Fruit fly (Drosophila melanogaster) whole organism, embryonic: Measurements from ENCODE around the gene Rchy1.

Experiments used
- BtbVII ChIP-seq: fragments of 200-800 bp; sonication (Bioruptor generic); optimal IDR thresholded peaks from 3 replicates; lab custom pipeline; 2017; ENCODE audit warnings: missing biosample characterization, mild to moderate bottlenecking, missing genetic modification characterization
- Bteb2 ChIP-seq: fragments of 200-800 bp; sonication (Bioruptor generic); optimal IDR thresholded peaks from 2 replicates; lab custom pipeline; 2016; ENCODE audit warnings: missing biosample characterization, missing genetic modification characterization
- CG10979 ChIP-seq: fragments of 200-800 bp; sonication (Bioruptor generic); optimal IDR thresholded peaks from 2 replicates; lab custom pipeline; 2018; ENCODE audit warnings: missing biosample characterization, mild to moderate bottlenecking, missing genetic modification characterization, moderate library complexity
- CG11695 ChIP-seq: fragments of 200-800 bp; sonication (Bioruptor generic); IDR thresholded peaks from 3 replicates; pipeline ENCODE4 v1.3.6; 2022; ENCODE audit warnings: missing biosample characterization, missing genetic modification characterization
- CG11723 ChIP-seq: fragments of 200-800 bp; sonication (Bioruptor generic); optimal IDR thresholded peaks from 2 replicates; lab custom pipeline; 2017; ENCODE audit warnings: missing biosample characterization, mild to moderate bottlenecking, missing genetic modification characterization
- CG12071 ChIP-seq: fragments of 200-800 bp; sonication (Bioruptor generic); optimal IDR thresholded peaks from 3 replicates; lab custom pipeline; 2018; ENCODE audit warnings: missing biosample characterization, mild to moderate bottlenecking, missing genetic modification characterization
- CG13287 ChIP-seq: fragments of 200-800 bp; sonication (Bioruptor generic); IDR thresholded peaks from 2 replicates; pipeline ENCODE4 v1.3.6; 2022; ENCODE audit warnings: missing biosample characterization, missing genetic modification characterization; ENCODE audit not compliant: partially characterized antibody
- CG13775 ChIP-seq: fragments of 200-800 bp; sonication (Bioruptor generic); optimal IDR thresholded peaks from 3 replicates; lab custom pipeline; 2017; ENCODE audit warnings: missing biosample characterization, mild to moderate bottlenecking, missing genetic modification characterization
- CG15269 ChIP-seq: fragments of 200-800 bp; sonication (Bioruptor generic); optimal IDR thresholded peaks from 2 replicates; lab custom pipeline; 2018; ENCODE audit warnings: missing biosample characterization, mild to moderate bottlenecking, missing genetic modification characterization, moderate library complexity
- CG18262 ChIP-seq: fragments of 200-800 bp; optimal IDR thresholded peaks from 3 replicates; lab custom pipeline; 2019; ENCODE audit warnings: missing biosample characterization, mild to moderate bottlenecking, missing genetic modification characterization, moderate library complexity
- CG2875 ChIP-seq: fragments of 200-800 bp; sonication (Bioruptor generic); optimal IDR thresholded peaks from 2 replicates; lab custom pipeline; 2017; ENCODE audit warnings: missing biosample characterization, mild to moderate bottlenecking, missing genetic modification characterization, missing genetic modification reagents
- CG32772 ChIP-seq: fragments of 200-800 bp; sonication (Bioruptor generic); IDR thresholded peaks from 2 replicates; pipeline ENCODE4 v1.3.6; 2022; ENCODE audit warnings: missing biosample characterization, missing genetic modification characterization
- CG3407 ChIP-seq: fragments of 200-800 bp; sonication (Bioruptor generic); optimal IDR thresholded peaks from 2 replicates; lab custom pipeline; 2018; ENCODE audit warnings: missing biosample characterization, mild to moderate bottlenecking, missing genetic modification characterization
- CG6689 ChIP-seq: fragments of 200-800 bp; sonication (Bioruptor generic); IDR thresholded peaks from 2 replicates; pipeline ENCODE4 v1.3.6; 2022; ENCODE audit warnings: missing biosample characterization, missing genetic modification characterization
- CG6765 ChIP-seq: fragments of 200-800 bp; sonication (Bioruptor generic); optimal IDR thresholded peaks from 3 replicates; lab custom pipeline; 2017; ENCODE audit warnings: missing biosample characterization, mild to moderate bottlenecking, missing genetic modification characterization
- CG7786 ChIP-seq: fragments of 200-800 bp; sonication (Bioruptor generic); optimal IDR thresholded peaks from 2 replicates; lab custom pipeline; 2016; ENCODE audit warnings: missing biosample characterization, missing genetic modification characterization
- CG7987 ChIP-seq: fragments of 200-800 bp; sonication (Bioruptor generic); optimal IDR thresholded peaks from 2 replicates; lab custom pipeline; 2018; ENCODE audit warnings: missing biosample characterization, mild to moderate bottlenecking, missing genetic modification characterization, moderate library complexity
- CG9727 ChIP-seq: fragments of 200-800 bp; sonication (Bioruptor generic); optimal IDR thresholded peaks from 3 replicates; lab custom pipeline; 2017; ENCODE audit warnings: missing biosample characterization, mild to moderate bottlenecking, missing genetic modification characterization
- CTCF ChIP-seq: fragments of 200-800 bp; sonication (Bioruptor generic); optimal IDR thresholded peaks from 2 replicates; lab custom pipeline; 2017; ENCODE audit warnings: missing biosample characterization, mild to moderate bottlenecking, missing genetic modification characterization, moderate library complexity
- D ChIP-seq, 2 experiments: fragments of 200-800 bp in 1 of 2; fragments of >200 bp in 1 of 2; sonication (Bioruptor generic) in 1 of 2; optimal IDR thresholded peaks; 2 replicates in 1 of 2; 3 replicates in 1 of 2; lab custom pipeline; 2017; ENCODE audit warnings: mild to moderate bottlenecking in 1 of 2, missing biosample characterization in 1 of 2, missing genetic modification characterization in 1 of 2, missing genetic modification reagents in 1 of 2
- Dip3 ChIP-seq: fragments of 200-800 bp; sonication (Bioruptor generic); optimal IDR thresholded peaks from 3 replicates; lab custom pipeline; 2016; ENCODE audit warnings: missing biosample characterization, missing genetic modification characterization
- Doc3 ChIP-seq: fragments of 200-800 bp; sonication (Bioruptor generic); IDR thresholded peaks from 3 replicates; pipeline ENCODE4 v1.3.6; 2022; ENCODE audit warnings: missing biosample characterization, missing genetic modification characterization; ENCODE audit not compliant: partially characterized antibody
- Gug ChIP-seq: fragments of 200-800 bp; sonication (Bioruptor generic); IDR thresholded peaks from 4 replicates; pipeline ENCODE4 v1.3.6; 2022; ENCODE audit warnings: missing biosample characterization, missing genetic modification characterization
- H2.0 ChIP-seq: fragments of 200-800 bp; sonication (Bioruptor generic); IDR thresholded peaks from 2 replicates; pipeline ENCODE4 v1.3.6; 2022; ENCODE audit warnings: missing biosample characterization, missing genetic modification characterization
- HLH3B ChIP-seq: fragments of 200-800 bp; sonication (Bioruptor generic); IDR thresholded peaks from 2 replicates; pipeline ENCODE4 v1.3.6; 2022; ENCODE audit warnings: missing biosample characterization, missing genetic modification characterization
- Hand ChIP-seq: fragments of 200-800 bp; sonication (Bioruptor generic); optimal IDR thresholded peaks from 2 replicates; lab custom pipeline; 2017; ENCODE audit warnings: mild to moderate bottlenecking, missing biosample characterization, missing genetic modification reagents, missing genetic modification characterization
- Hmr ChIP-seq: fragments of 200-800 bp; sonication (Bioruptor generic); optimal IDR thresholded peaks from 3 replicates; lab custom pipeline; 2017; ENCODE audit warnings: mild to moderate bottlenecking, missing biosample characterization, missing genetic modification reagents, missing genetic modification characterization
- Nf-YA ChIP-seq: fragments of 200-800 bp; sonication (Bioruptor generic); IDR thresholded peaks from 2 replicates; pipeline ENCODE4 v1.3.6; 2022; ENCODE audit warnings: missing biosample characterization, missing genetic modification characterization
- Nf-YB ChIP-seq: fragments of 200-800 bp; sonication (Bioruptor generic); optimal IDR thresholded peaks from 3 replicates; lab custom pipeline; 2019; ENCODE audit warnings: missing biosample characterization, mild to moderate bottlenecking, missing genetic modification characterization, moderate library complexity
- PHDP ChIP-seq: fragments of 200-800 bp; sonication (Bioruptor generic); optimal IDR thresholded peaks from 3 replicates; lab custom pipeline; 2018; ENCODE audit warnings: missing biosample characterization, mild to moderate bottlenecking, missing genetic modification characterization, moderate library complexity
- Ptx1 ChIP-seq: fragments of 200-800 bp; sonication (Bioruptor generic); IDR thresholded peaks from 2 replicates; pipeline ENCODE4 v1.3.6; 2022; ENCODE audit warnings: missing biosample characterization, missing genetic modification characterization
- Sox102F ChIP-seq: fragments of 200-800 bp; sonication (Bioruptor generic); optimal IDR thresholded peaks from 2 replicates; lab custom pipeline; 2018; ENCODE audit warnings: missing biosample characterization, mild to moderate bottlenecking, missing genetic modification characterization, moderate library complexity
- Spps ChIP-seq: fragments of 200-800 bp; sonication (Bioruptor generic); optimal IDR thresholded peaks from 2 replicates; lab custom pipeline; 2018; ENCODE audit warnings: missing biosample characterization, mild to moderate bottlenecking, missing genetic modification characterization
- dimm ChIP-seq: fragments of 200-800 bp; sonication (Bioruptor generic); IDR thresholded peaks from 2 replicates; pipeline ENCODE4 v1.3.6; 2022; ENCODE audit warnings: missing biosample characterization, missing genetic modification characterization
- dmrt99B ChIP-seq: fragments of 200-800 bp; sonication (Bioruptor generic); optimal IDR thresholded peaks from 2 replicates; lab custom pipeline; 2018; ENCODE audit warnings: missing biosample characterization, mild to moderate bottlenecking, missing genetic modification characterization, moderate library complexity
- gcm ChIP-seq: fragments of 200-800 bp; sonication (Bioruptor generic); optimal IDR thresholded peaks from 2 replicates; lab custom pipeline; 2019; ENCODE audit warnings: missing biosample characterization, mild to moderate bottlenecking, missing genetic modification characterization, moderate library complexity
- gsb-n ChIP-seq: fragments of 200-800 bp; sonication (Bioruptor generic); optimal IDR thresholded peaks from 3 replicates; lab custom pipeline; 2018; ENCODE audit warnings: missing biosample characterization, mild to moderate bottlenecking, missing genetic modification characterization
- kni ChIP-seq: fragments of 200-800 bp; sonication (Bioruptor generic); optimal IDR thresholded peaks from 3 replicates; lab custom pipeline; 2017; ENCODE audit warnings: mild to moderate bottlenecking, missing biosample characterization, missing genetic modification reagents, missing genetic modification characterization
- lilli ChIP-seq: fragments of 200-800 bp; sonication (Bioruptor generic); optimal IDR thresholded peaks from 3 replicates; lab custom pipeline; 2016; ENCODE audit warnings: missing biosample characterization, missing genetic modification characterization
- lola ChIP-seq, 3 experiments: fragments of >200 bp in 2 of 3; fragments of 200-800 bp in 1 of 3; sonication (Bioruptor generic) in 1 of 3; optimal IDR thresholded peaks; 2 replicates each; lab custom pipeline; 2017 to 2019; ENCODE audit warnings: missing biosample characterization in 3 of 3, missing genetic modification characterization in 3 of 3, mild to moderate bottlenecking in 1 of 3, moderate library complexity in 1 of 3
- oc ChIP-seq: fragments of 200-800 bp; sonication (Bioruptor generic); optimal IDR thresholded peaks from 2 replicates; lab custom pipeline; 2018; ENCODE audit warnings: missing biosample characterization, mild to moderate bottlenecking, missing genetic modification characterization, moderate library complexity
- odd ChIP-seq: fragments of 200-800 bp; sonication (Bioruptor generic); optimal IDR thresholded peaks from 2 replicates; lab custom pipeline; 2017; ENCODE audit warnings: missing biosample characterization, mild to moderate bottlenecking, missing genetic modification characterization
- pb ChIP-seq: fragments of 200-800 bp; sonication (Bioruptor generic); optimal IDR thresholded peaks from 3 replicates; lab custom pipeline; 2016; ENCODE audit warnings: missing biosample characterization, missing genetic modification characterization
- phol ChIP-seq: fragments of 200-800 bp; sonication (Bioruptor generic); optimal IDR thresholded peaks from 3 replicates; lab custom pipeline; 2018; ENCODE audit warnings: missing biosample characterization, mild to moderate bottlenecking, missing genetic modification characterization, moderate library complexity
- ro ChIP-seq: fragments of 200-800 bp; sonication (Bioruptor generic); IDR thresholded peaks from 2 replicates; pipeline ENCODE4 v1.3.6; 2022; ENCODE audit warnings: missing biosample characterization, missing genetic modification characterization
- sisA ChIP-seq: fragments of 200-800 bp; sonication (Bioruptor generic); IDR thresholded peaks from 2 replicates; pipeline ENCODE4 v1.3.6; 2022; ENCODE audit warnings: missing biosample characterization, missing genetic modification characterization
- sr ChIP-seq: fragments of 200-800 bp; sonication (Bioruptor generic); IDR thresholded peaks from 3 replicates; pipeline ENCODE4 v1.3.6; 2022; ENCODE audit warnings: missing biosample characterization, missing genetic modification characterization
- vvl ChIP-seq: fragments of 200-800 bp; sonication (Bioruptor generic); IDR thresholded peaks from 2 replicates; pipeline ENCODE4 v1.3.6; 2022; ENCODE audit warnings: missing biosample characterization, missing genetic modification characterization
- zen ChIP-seq: fragments of 200-800 bp; sonication (Bioruptor generic); optimal IDR thresholded peaks from 3 replicates; lab custom pipeline; 2018; ENCODE audit warnings: missing biosample characterization, mild to moderate bottlenecking, missing genetic modification characterization, moderate library complexity
- zen2 ChIP-seq: fragments of 200-800 bp; sonication (Bioruptor generic); IDR thresholded peaks from 3 replicates; pipeline ENCODE4 v1.3.6; 2022; ENCODE audit warnings: missing biosample characterization, missing genetic modification characterization; ENCODE audit not compliant: partially characterized antibody

Rchy1 gene

dm6 chr2L:6461497-6461896, 4.0 kb downstream of the Rchy1 start (continued):
- peak; percentile 32 for TF ChIP-seq gsb-n (tag; lab: Kevin White, UChicago)
- TF ChIP-seq CTCF (GFP tag; lab: Kevin White, UChicago) = peak; percentile 10
- peak; percentile 37 for TF ChIP-seq gcm (GFP tag; lab: Kevin White, UChicago)
- peak; percentile 4 for TF ChIP-seq oc (tag; lab: Kevin White, UChicago)
- peak; percentile 31 for TF ChIP-seq CG3407 (GFP tag; lab: Kevin White, UChicago)
- TF ChIP-seq CG10979 = no peak
- no peak for TF ChIP-seq zen2 (GFP tag; lab: Robert Waterston, UW)
- TF ChIP-seq CG32772 (GFP tag; lab: Robert Waterston, UW) = no peak
- TF ChIP-seq PHDP (tag; lab: Kevin White, UChicago) = peak; percentile 61
- peak; percentile 45 for TF ChIP-seq Sox102F (GFP tag; lab: Kevin White, UChicago)
- TF ChIP-seq Nf-YA (GFP tag; lab: Robert Waterston, UW) = 0 out of 2 replicates have a peak, but pooled peaks have one; percentile 16
- TF ChIP-seq CG2875 (GFP tag; lab: Kevin White, UChicago) = peak; percentile 71
- peak; percentile 16 for TF ChIP-seq CG15269 (tag; lab: Kevin White, UChicago)
- TF ChIP-seq lilli (GFP tag; lab: Kevin White, UChicago) = no peak
- no peak for TF ChIP-seq CG6689 (GFP tag; lab: Robert Waterston, UW)
- no peak for TF ChIP-seq Dip3
- peak; percentile 25 for TF ChIP-seq CG9727 (GFP tag; lab: Kevin White, UChicago)
- TF ChIP-seq sr (GFP tag; lab: Robert Waterston, UW) = 0 out of 3 replicates have a peak, but pooled peaks have one; percentile 23
- no peak for TF ChIP-seq ro (GFP tag; lab: Robert Waterston, UW)
- peak; percentile 32 for TF ChIP-seq dmrt99B
- no peak for TF ChIP-seq CG7786 (GFP tag; lab: Kevin White, UChicago)
- TF ChIP-seq pb (GFP tag; lab: Kevin White, UChicago) = no peak
- TF ChIP-seq Ptx1 (GFP tag; lab: Robert Waterston, UW) = no peak
- peak; percentile 30 for TF ChIP-seq vvl (GFP tag; lab: Robert Waterston, UW)
- TF ChIP-seq lola (GFP tag; optimal IDR thresholded peaks at IDR 0.05; lab: Kevin White, UChicago) = peak in 1 of 3 experiments; percentile 5
- no peak for TF ChIP-seq zen (tag; lab: Kevin White, UChicago)
- TF ChIP-seq H2.0 (GFP tag; lab: Robert Waterston, UW) = no peak
- TF ChIP-seq Gug (GFP tag; lab: Robert Waterston, UW) = no peak
- TF ChIP-seq dimm (GFP tag; lab: Robert Waterston, UW) = no peak
- TF ChIP-seq HLH3B (GFP tag; lab: Robert Waterston, UW) = no peak
- TF ChIP-seq CG6765 (GFP tag; lab: Kevin White, UChicago) = peak; percentile 24
- TF ChIP-seq BtbVII (GFP tag; lab: Kevin White, UChicago) = peak; percentile 59
- TF ChIP-seq CG11723 (GFP tag; lab: Kevin White, UChicago) = peak; percentile 2
- TF ChIP-seq CG7987 (GFP tag; lab: Kevin White, UChicago) = peak; percentile 65
- peak; percentile 3 for TF ChIP-seq Hmr (GFP tag; lab: Kevin White, UChicago)
- TF ChIP-seq Spps (tag; lab: Kevin White, UChicago) = peak; percentile 27
- 0 out of 2 replicates have a peak, but pooled peaks have one; percentile 6 for TF ChIP-seq sisA (GFP tag; lab: Robert Waterston, UW)
- peak; percentile 20 for TF ChIP-seq CG18262
- TF ChIP-seq CG13775 = no peak
- TF ChIP-seq Nf-YB = peak; percentile 13
- TF ChIP-seq kni (GFP tag; lab: Kevin White, UChicago) = peak; percentile 47
- no peak for TF ChIP-seq Bteb2
- peak; percentile 75 for TF ChIP-seq CG12071 (GFP tag; lab: Kevin White, UChicago)
- no peak for TF ChIP-seq CG13287 (GFP tag; lab: Robert Waterston, UW)
- TF ChIP-seq Doc3 = no peak
- TF ChIP-seq odd (GFP tag; lab: Kevin White, UChicago) = peak; percentile 59
- TF ChIP-seq Hand (GFP tag; lab: Kevin White, UChicago) = no peak
- TF ChIP-seq D (optimal IDR thresholded peaks at IDR 0.05; lab: Kevin White, UChicago) = no peak
- TF ChIP-seq D (GFP tag; optimal IDR thresholded peaks at IDR 0.05; lab: Kevin White, UChicago) = peak; percentile 50
- peak; percentile 63; the same call in 1 of the 3 replicates for TF ChIP-seq CG11695 (GFP tag; lab: Robert Waterston, UW)
- no peak for TF ChIP-seq phol (tag; lab: Kevin White, UChicago)
